Worm (Caenorhabditis elegans): ENCODE measurements around the gene str-260.

str-260 gene

ce11 chrV:3538307-3538706, 11.3 kb downstream of the str-260 start, which contains the start of gene nhr-93:
TSS of gene nhr-93 (minus strand) at chrV:3538407.
- TF ChIP-seq ztf-3 (GFP tag; optimal IDR thresholded peaks at IDR 0.05), result no peak
- no peak for TF ChIP-seq Y79H2A.3 (GFP tag; conservative IDR thresholded peaks at IDR 0.05)
- TF ChIP-seq ceh-27 (GFP tag; optimal IDR thresholded peaks at IDR 0.05), result no peak
- no peak for TF ChIP-seq D2030.7 (GFP tag; IDR thresholded peaks at IDR 0.05)
- TF ChIP-seq ccch-3 (GFP tag; optimal IDR thresholded peaks at IDR 0.05), result no peak
- TF ChIP-seq Y56A3A.18 (GFP tag; IDR thresholded peaks at IDR 0.05), result no peak
- no peak for TF ChIP-seq let-526 (GFP tag; IDR thresholded peaks at IDR 0.05)
- no peak for TF ChIP-seq lsl-1 (GFP tag; optimal IDR thresholded peaks at IDR 0.05)
- TF ChIP-seq T26A5.8 (tag; optimal IDR thresholded peaks at IDR 0.05), result no peak
- TF ChIP-seq ztf-26 (tag; optimal IDR thresholded peaks at IDR 0.05), result no peak
- no peak for TF ChIP-seq Y53G8AR.9 (GFP tag; conservative IDR thresholded peaks at IDR 0.05)
- no peak for TF ChIP-seq efl-1 (GFP tag; optimal IDR thresholded peaks at IDR 0.05)
- no peak for TF ChIP-seq mxl-1 (tag; optimal IDR thresholded peaks at IDR 0.05)
- TF ChIP-seq ekl-4 (GFP tag; IDR thresholded peaks at IDR 0.05), result no peak

ce11 chrV:3541117-3541516, 14.1 kb downstream of the str-260 start, which contains the start of gene srbc-67:
TSS of gene srbc-67 (minus strand) at chrV:3541217.
- TF ChIP-seq sea-2 (GFP tag; IDR thresholded peaks at IDR 0.05) (no peak), egrh-3 (GFP tag; IDR thresholded peaks at IDR 0.05) (no peak), unc-62 (GFP tag; optimal IDR thresholded peaks at IDR 0.05) (no peak), lin-35 (GFP tag; optimal IDR thresholded peaks at IDR 0.05) (no peak), F37B4.10 (GFP tag; IDR thresholded peaks at IDR 0.05) (no peak), lsy-27 (tag; optimal IDR thresholded peaks at IDR 0.05; ENCODE audit: borderline replicate concordance, insufficient read depth) (no peak), D2030.7 (GFP tag; IDR thresholded peaks at IDR 0.05) (no peak), ceh-91 (GFP tag; IDR thresholded peaks at IDR 0.05) (no peak)

- TF ChIP-seq tlf-1 (GFP tag; optimal IDR thresholded peaks at IDR 0.05), result no peak
- no peak for TF ChIP-seq ztf-6 (GFP tag; IDR thresholded peaks at IDR 0.05)
- TF ChIP-seq lir-1 (GFP tag; conservative IDR thresholded peaks at IDR 0.05), result no peak
- no peak for TF ChIP-seq B0035.1 (tag; optimal IDR thresholded peaks at IDR 0.05)
- no peak for TF ChIP-seq T26A5.8 (tag; optimal IDR thresholded peaks at IDR 0.05)
- no peak for TF ChIP-seq F33H1.4 (GFP tag; IDR thresholded peaks at IDR 0.05)
- no peak for TF ChIP-seq mel-28 (tag; optimal IDR thresholded peaks at IDR 0.05; ENCODE audit: borderline replicate concordance)
These were observed 16.4 kb downstream of the str-260 start, which contains the start of gene nhr-222 for ce11 chrV:3543344-3543743. TSS of gene nhr-222 (minus strand) at chrV:3543444.

- no peak for TF ChIP-seq lir-1 (GFP tag; conservative IDR thresholded peaks at IDR 0.05)
- TF ChIP-seq aptf-2 (GFP tag; conservative IDR thresholded peaks at IDR 0.05), result no peak
- TF ChIP-seq F37B4.10 (GFP tag; IDR thresholded peaks at IDR 0.05), result no peak
- no peak for TF ChIP-seq efl-1 (GFP tag; optimal IDR thresholded peaks at IDR 0.05)
- no peak for TF ChIP-seq lin-35 (GFP tag; optimal IDR thresholded peaks at IDR 0.05)
- TF ChIP-seq F55B11.4 (tag; optimal IDR thresholded peaks at IDR 0.05; ENCODE audit: borderline replicate concordance, insufficient read depth), result no peak
- no peak for TF ChIP-seq ztf-26 (tag; optimal IDR thresholded peaks at IDR 0.05)
- no peak for TF ChIP-seq T07F8.4 (tag; optimal IDR thresholded peaks at IDR 0.05)
- no peak for TF ChIP-seq repo-1 (tag; optimal IDR thresholded peaks at IDR 0.05)
- TF ChIP-seq ceh-91 (GFP tag; IDR thresholded peaks at IDR 0.05), result no peak
- TF ChIP-seq mel-28 (tag; optimal IDR thresholded peaks at IDR 0.05; ENCODE audit: borderline replicate concordance), result no peak
- no peak for TF ChIP-seq let-607 (tag; optimal IDR thresholded peaks at IDR 0.05)
- no peak for TF ChIP-seq akir-1 (GFP tag; optimal IDR thresholded peaks at IDR 0.05)
- no peak for TF ChIP-seq pbrm-1 (GFP tag; IDR thresholded peaks at IDR 0.05)
- TF ChIP-seq Y67H2A.10 (GFP tag; conservative IDR thresholded peaks at IDR 0.05), result no peak
- TF ChIP-seq B0035.1 (tag; optimal IDR thresholded peaks at IDR 0.05), result no peak
- TF ChIP-seq F33H1.4 (GFP tag; IDR thresholded peaks at IDR 0.05), result no peak
- no peak for TF ChIP-seq nfya-1 (tag; optimal IDR thresholded peaks at IDR 0.05; ENCODE audit: borderline replicate concordance, insufficient read depth)
These were observed 19.5 kb downstream of the str-260 start, which contains the start of gene srbc-68 for ce11 chrV:3546517-3546916. TSS of gene srbc-68 (minus strand) at chrV:3546617.
